Fruit fly (Drosophila melanogaster) whole organism, prepupa: ENCODE measurements around the gene MESR6.

Source experiments
- CG31627 ChIP-seq: fragments of 200-800 bp; sonication (Bioruptor generic); optimal IDR thresholded peaks from 3 replicates; lab custom pipeline; 2016; ENCODE audit warnings: missing biosample characterization, missing genetic modification characterization
- CG6276 ChIP-seq: fragments of 200-800 bp; sonication (Bioruptor generic); optimal IDR thresholded peaks from 2 replicates; lab custom pipeline; 2017; ENCODE audit warnings: missing biosample characterization, mild to moderate bottlenecking, missing genetic modification characterization
- CG8319 ChIP-seq: fragments of 200-800 bp; sonication (Bioruptor generic); optimal IDR thresholded peaks from 3 replicates; lab custom pipeline; 2016; ENCODE audit warnings: missing biosample characterization, missing genetic modification characterization
- Eip78C ChIP-seq: fragments of 200-800 bp; sonication (Bioruptor generic); peaks from one replicate; lab custom pipeline; 2016; ENCODE audit warnings: missing biosample characterization, missing genetic modification characterization
- Lpt ChIP-seq: fragments of 200-800 bp; sonication (Bioruptor generic); optimal IDR thresholded peaks from 3 replicates; lab custom pipeline; 2016; ENCODE audit warnings: missing biosample characterization, missing genetic modification characterization
- Sox102F ChIP-seq: fragments of 200-800 bp; sonication (Bioruptor generic); optimal IDR thresholded peaks from 2 replicates; lab custom pipeline; 2016; ENCODE audit warnings: missing biosample characterization, mild to moderate bottlenecking, missing genetic modification characterization

- TF ChIP-seq Sox102F (GFP tag; lab: Kevin White, UChicago) = peak; percentile 79
- TF ChIP-seq CG6276 (GFP tag; lab: Kevin White, UChicago) = peak; percentile 79
- TF ChIP-seq Lpt (GFP tag; lab: Kevin White, UChicago) = peak; percentile 3
- peak; percentile 56 for TF ChIP-seq CG8319 (GFP tag; lab: Kevin White, UChicago)
- peak; percentile 78 for TF ChIP-seq CG31627
- TF ChIP-seq Eip78C (GFP tag; lab: Kevin White, UChicago) = peak; percentile 94
Observed at dm6 chr3L:19079798-19080691, 12.4 kb upstream of the MESR6 start.
